Worm (Caenorhabditis elegans) whole organism, young adult: ENCODE data around the gene C10C5.3.

Experiments
- C06A6.2 ChIP-seq: fragments of 200-800 bp; sonication (Bioruptor generic); conservative IDR thresholded peaks from 2 replicates; pipeline ENCODE4 v1.3.6; 2022; ENCODE audit warnings: missing genetic modification characterization, missing compliant biosample characterization
- C17E4.6 ChIP-seq: fragments of 200-800 bp; sonication (Bioruptor generic); IDR thresholded peaks from 2 replicates; pipeline ENCODE4 v1.3.6; 2022; ENCODE audit warnings: missing genetic modification reagents, missing genetic modification characterization, missing compliant biosample characterization
- F10E7.11 ChIP-seq: sonication (generic microtip); optimal IDR thresholded peaks from 2 replicates; lab custom pipeline; 2017; ENCODE audit warnings: mild to moderate bottlenecking, missing genetic modification characterization, moderate library complexity, missing compliant biosample characterization
- F23B12.7 ChIP-seq: sonication (generic microtip); optimal IDR thresholded peaks from 2 replicates; lab custom pipeline; 2017; ENCODE audit warnings: missing genetic modification characterization, mild to moderate bottlenecking, missing compliant biosample characterization, antibody characterized with exemption, moderate library complexity; ENCODE audit not compliant: insufficient read depth
- F39B2.1 ChIP-seq: fragments of 200-800 bp; sonication (Bioruptor generic); IDR thresholded peaks from 2 replicates; pipeline ENCODE4 v1.3.6; 2022; ENCODE audit warnings: missing genetic modification reagents, missing genetic modification characterization, missing compliant biosample characterization
- F57A8.1 ChIP-seq: fragments of 200-800 bp; sonication (Bioruptor generic); optimal IDR thresholded peaks from 2 replicates; lab custom pipeline; 2018; ENCODE audit warnings: mild to moderate bottlenecking, missing genetic modification characterization, moderate library complexity, missing compliant biosample characterization
- K11D2.4 ChIP-seq: fragments of 200-800 bp; sonication (Bioruptor generic); IDR thresholded peaks from 2 replicates; pipeline ENCODE4 v1.3.6; 2022; ENCODE audit warnings: missing genetic modification reagents, missing genetic modification characterization, missing compliant biosample characterization
- Y53G8AR.9 ChIP-seq: fragments of 200-800 bp; sonication (Bioruptor generic); conservative IDR thresholded peaks from 2 replicates; pipeline ENCODE4 v1.3.6; 2022; ENCODE audit warnings: missing genetic modification reagents, missing genetic modification characterization, missing compliant biosample characterization
- Y56A3A.18 ChIP-seq: fragments of 200-800 bp; sonication (Bioruptor generic); IDR thresholded peaks from 2 replicates; pipeline ENCODE4 v1.3.6; 2022; ENCODE audit warnings: missing genetic modification reagents, missing genetic modification characterization, missing compliant biosample characterization
- Y67H2A.10 ChIP-seq: fragments of 200-800 bp; sonication (Bioruptor generic); conservative IDR thresholded peaks from 2 replicates; pipeline ENCODE4 v1.3.6; 2022; ENCODE audit warnings: missing genetic modification reagents, missing genetic modification characterization, missing compliant biosample characterization
- Y79H2A.3 ChIP-seq: fragments of 200-800 bp; sonication (Bioruptor generic); conservative IDR thresholded peaks from 2 replicates; pipeline ENCODE4 v1.3.6; 2022; ENCODE audit warnings: missing genetic modification reagents, missing genetic modification characterization, missing compliant biosample characterization
- atf-7 ChIP-seq: sonication (generic microtip); optimal IDR thresholded peaks from 2 replicates; lab custom pipeline; 2017; ENCODE audit warnings: mild to moderate bottlenecking, missing genetic modification characterization, missing compliant biosample characterization
- attf-5 ChIP-seq: fragments of 200-800 bp; sonication (Bioruptor generic); optimal IDR thresholded peaks from 2 replicates; lab custom pipeline; 2018; ENCODE audit warnings: mild to moderate bottlenecking, missing genetic modification characterization, missing compliant biosample characterization
- ccch-3 ChIP-seq: fragments of 200-800 bp; sonication (Bioruptor generic); optimal IDR thresholded peaks from 2 replicates; lab custom pipeline; 2018; ENCODE audit warnings: mild to moderate bottlenecking, missing genetic modification characterization, missing compliant biosample characterization
- cebp-1 ChIP-seq, 2 experiments: fragments of 200-800 bp in 1 of 2; sonication (Bioruptor generic) in 1 of 2; sonication (generic microtip) in 1 of 2; IDR thresholded peaks in 1 of 2; optimal IDR thresholded peaks in 1 of 2; 2 replicates each; pipeline versions ENCODE4 v1.3.6 to Lab custom; 2017 to 2022; ENCODE audit warnings: missing compliant biosample characterization in 2 of 2, missing genetic modification characterization in 2 of 2, mild to moderate bottlenecking in 1 of 2, missing genetic modification reagents in 1 of 2, moderate library complexity in 1 of 2
- ceh-100 ChIP-seq: fragments of 200-800 bp; sonication (Bioruptor generic); IDR thresholded peaks from 2 replicates; pipeline ENCODE4 v1.3.6; 2022; ENCODE audit warnings: missing genetic modification reagents, missing genetic modification characterization, missing compliant biosample characterization
- dox-1 ChIP-seq: fragments of 200-800 bp; sonication (Bioruptor generic); IDR thresholded peaks from 2 replicates; pipeline ENCODE4 v1.3.6; 2022; ENCODE audit warnings: missing genetic modification reagents, missing genetic modification characterization, missing compliant biosample characterization
- dpff-1 ChIP-seq: sonication (generic microtip); optimal IDR thresholded peaks from 2 replicates; lab custom pipeline; 2017; ENCODE audit warnings: mild to moderate bottlenecking, missing genetic modification characterization, missing compliant biosample characterization
- dpl-1 ChIP-seq: fragments of 150-350 bp; optimal IDR thresholded peaks from 2 replicates; lab custom pipeline; 2014; ENCODE audit warnings: missing biosample characterization, missing genetic modification reagents, missing genetic modification characterization
- efl-1 ChIP-seq: fragments of 150-350 bp; optimal IDR thresholded peaks from 2 replicates; lab custom pipeline; 2014; ENCODE audit warnings: missing biosample characterization, missing genetic modification reagents, missing genetic modification characterization
- egrh-3 ChIP-seq: fragments of 200-800 bp; sonication (Bioruptor generic); IDR thresholded peaks from 2 replicates; pipeline ENCODE4 v1.3.6; 2022; ENCODE audit warnings: missing genetic modification reagents, missing genetic modification characterization, missing compliant biosample characterization
- hlh-12 ChIP-seq: sonication (generic microtip); optimal IDR thresholded peaks from 2 replicates; lab custom pipeline; 2016; ENCODE audit warnings: missing genetic modification characterization, missing compliant biosample characterization
- hmg-1.2 ChIP-seq: fragments of 200-800 bp; sonication (Bioruptor generic); IDR thresholded peaks from 2 replicates; pipeline ENCODE4 v1.3.6; 2022; ENCODE audit warnings: missing genetic modification reagents, missing genetic modification characterization, missing compliant biosample characterization
- let-526 ChIP-seq: fragments of 200-800 bp; sonication (Bioruptor generic); IDR thresholded peaks from 2 replicates; pipeline ENCODE4 v1.3.6; 2022; ENCODE audit warnings: missing genetic modification reagents, missing genetic modification characterization, missing compliant biosample characterization
- lin-54 ChIP-seq: fragments of 200-800 bp; sonication (Bioruptor generic); optimal IDR thresholded peaks from 2 replicates; lab custom pipeline; 2018; ENCODE audit warnings: mild to moderate bottlenecking, missing genetic modification characterization, missing compliant biosample characterization
- mcd-1 ChIP-seq: fragments of 200-800 bp; sonication (Bioruptor generic); IDR thresholded peaks from 2 replicates; pipeline ENCODE4 v1.3.6; 2022; ENCODE audit warnings: missing genetic modification reagents, missing genetic modification characterization, missing compliant biosample characterization
- nhr-179 ChIP-seq: sonication (generic microtip); optimal IDR thresholded peaks from 2 replicates; lab custom pipeline; 2016; ENCODE audit warnings: mild to moderate bottlenecking, missing genetic modification characterization, missing compliant biosample characterization
- nhr-80 ChIP-seq: sonication (generic microtip); optimal IDR thresholded peaks from 2 replicates; lab custom pipeline; 2016; ENCODE audit warnings: missing genetic modification characterization, missing compliant biosample characterization
- pha-4 ChIP-seq: fragments of 150-350 bp; sonication (generic microtip); optimal IDR thresholded peaks from 2 replicates; lab custom pipeline; 2014; ENCODE audit warnings: missing biosample characterization, missing genetic modification reagents, missing genetic modification characterization
- rcor-1 ChIP-seq: fragments of 200-800 bp; sonication (Bioruptor generic); IDR thresholded peaks from 2 replicates; pipeline ENCODE4 v1.3.6; 2022; ENCODE audit warnings: missing genetic modification reagents, missing genetic modification characterization, missing compliant biosample characterization
- repo-1 ChIP-seq: sonication (generic microtip); optimal IDR thresholded peaks from 2 replicates; lab custom pipeline; 2017; ENCODE audit warnings: mild to moderate bottlenecking, missing genetic modification characterization, missing compliant biosample characterization
- sdz-38 ChIP-seq: sonication (generic microtip); optimal IDR thresholded peaks from 2 replicates; lab custom pipeline; 2016; ENCODE audit warnings: missing genotype, missing genetic modification characterization, missing compliant biosample characterization
- snpc-1.1 ChIP-seq: sonication (generic microtip); optimal IDR thresholded peaks from 2 replicates; lab custom pipeline; 2017; ENCODE audit warnings: missing genetic modification characterization, mild to moderate bottlenecking, missing compliant biosample characterization, antibody characterized with exemption, moderate library complexity, missing genotype, missing genetic modification reagents; ENCODE audit not compliant: insufficient read depth
- snpc-4 ChIP-seq, 5 experiments: fragments of 150-350 bp in 1 of 5; sonication (generic microtip) in 4 of 5; optimal IDR thresholded peaks; 2 replicates each; lab custom pipeline; 2014 to 2018; ENCODE audit warnings: missing genetic modification characterization in 5 of 5, missing biosample characterization in 3 of 5, antibody characterized with exemption in 2 of 5, mild to moderate bottlenecking in 2 of 5, missing compliant biosample characterization in 2 of 5, missing genotype in 2 of 5, moderate library complexity in 2 of 5, missing genetic modification reagents in 1 of 5
- somi-1 ChIP-seq: fragments of 200-800 bp; sonication (Bioruptor generic); optimal IDR thresholded peaks from 2 replicates; lab custom pipeline; 2018; ENCODE audit warnings: mild to moderate bottlenecking, missing genetic modification characterization, missing compliant biosample characterization
- tbx-9 ChIP-seq: sonication (generic microtip); optimal IDR thresholded peaks from 2 replicates; lab custom pipeline; 2016; ENCODE audit warnings: borderline replicate concordance, missing genetic modification characterization, inconsistent platforms, missing compliant biosample characterization
- unc-62 ChIP-seq: fragments of 150-350 bp; optimal IDR thresholded peaks from 2 replicates; lab custom pipeline; 2014; ENCODE audit warnings: missing biosample characterization, missing genetic modification reagents, missing genetic modification characterization
- xnd-1 ChIP-seq: sonication (generic microtip); optimal IDR thresholded peaks from 2 replicates; lab custom pipeline; 2016; ENCODE audit warnings: missing genotype, missing genetic modification reagents, missing genetic modification characterization, missing compliant biosample characterization
- zfh-2 ChIP-seq: fragments of 200-800 bp; sonication (Bioruptor generic); conservative IDR thresholded peaks from 2 replicates; pipeline ENCODE4 v1.3.6; 2022; ENCODE audit warnings: missing genetic modification reagents, missing genetic modification characterization, missing compliant biosample characterization
- ztf-6 ChIP-seq: fragments of 200-800 bp; sonication (Bioruptor generic); IDR thresholded peaks from 2 replicates; pipeline ENCODE4 v1.3.6; 2022; ENCODE audit warnings: missing genetic modification reagents, missing genetic modification characterization, missing compliant biosample characterization

Gene C10C5.3

DNA sequence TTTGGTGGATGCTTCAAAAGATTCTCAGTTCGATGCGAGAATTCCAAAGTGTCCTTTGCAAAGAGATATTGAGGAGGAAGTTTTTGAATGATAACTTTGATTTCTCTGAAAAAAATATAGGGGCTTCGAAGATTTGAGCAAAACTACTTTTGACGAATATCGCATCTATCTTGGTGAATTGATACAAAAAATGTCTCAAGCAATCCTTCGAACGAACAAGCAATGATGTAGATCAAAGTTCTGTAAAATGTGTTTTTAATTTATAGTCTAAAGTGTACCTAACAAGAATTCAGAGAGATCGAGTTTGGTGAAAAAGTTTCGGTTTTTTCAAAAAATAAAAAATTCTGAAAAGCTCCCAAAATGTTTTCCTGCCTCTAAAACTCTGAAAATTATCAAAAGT lies 22.6 kb downstream of the C10C5.3 start, which contains the start of gene F56D5.3:
TSS of gene F56D5.3 (plus strand) at position 301 of the 400 bp plus-strand sequence.
- TF ChIP-seq nhr-179 (tag; lab: Kevin White, UChicago) (no peak), F10E7.11 (no peak), ccch-3 (GFP tag; lab: Kevin White, UChicago) (no peak), K11D2.4 (GFP tag; lab: Robert Waterston, UW) (no peak), hmg-1.2 (GFP tag; lab: Robert Waterston, UW) (no peak), F23B12.7 (no peak), Y67H2A.10 (GFP tag; lab: Robert Waterston, UW) (no peak), F39B2.1 (GFP tag; lab: Robert Waterston, UW) (no peak), repo-1 (tag; lab: Kevin White, UChicago) (no peak), somi-1 (GFP tag; lab: Kevin White, UChicago) (no peak), hlh-12 (tag; lab: Kevin White, UChicago) (no peak), tbx-9 (tag; lab: Kevin White, UChicago) (no peak), rcor-1 (GFP tag; lab: Robert Waterston, UW) (no peak), snpc-1.1 (tag; lab: Kevin White, UChicago) (no peak), xnd-1 (no peak), zfh-2 (GFP tag; lab: Robert Waterston, UW) (no peak), cebp-1 (GFP tag; IDR thresholded peaks at IDR 0.05; lab: Robert Waterston, UW) (no peak), cebp-1 (tag; optimal IDR thresholded peaks at IDR 0.05; lab: Kevin White, UChicago) (no peak), mcd-1 (GFP tag; lab: Robert Waterston, UW) (no peak), F57A8.1 (GFP tag; lab: Kevin White, UChicago) (no peak)

ce11 chrIV:9398512-9398911 lies 23.9 kb downstream of the C10C5.3 start, which contains the start of gene F56D5.2:
TSS of gene F56D5.2 (minus strand) at chrIV:9398612.
- TF ChIP-seq attf-5 (GFP tag; lab: Kevin White, UChicago) = no peak
- no peak for TF ChIP-seq snpc-4 (GFP tag; optimal IDR thresholded peaks at IDR 0.05; lab: Kevin White, UChicago)
- TF ChIP-seq snpc-4 (tag; optimal IDR thresholded peaks at IDR 0.05; lab: Kevin White, UChicago) = no peak
- no peak for TF ChIP-seq dox-1 (GFP tag; lab: Robert Waterston, UW)
- no peak for TF ChIP-seq sdz-38 (tag; lab: Kevin White, UChicago)
- TF ChIP-seq atf-7 (tag; lab: Kevin White, UChicago) = no peak
- TF ChIP-seq C06A6.2 (GFP tag; lab: Robert Waterston, UW) = no peak

DNA sequence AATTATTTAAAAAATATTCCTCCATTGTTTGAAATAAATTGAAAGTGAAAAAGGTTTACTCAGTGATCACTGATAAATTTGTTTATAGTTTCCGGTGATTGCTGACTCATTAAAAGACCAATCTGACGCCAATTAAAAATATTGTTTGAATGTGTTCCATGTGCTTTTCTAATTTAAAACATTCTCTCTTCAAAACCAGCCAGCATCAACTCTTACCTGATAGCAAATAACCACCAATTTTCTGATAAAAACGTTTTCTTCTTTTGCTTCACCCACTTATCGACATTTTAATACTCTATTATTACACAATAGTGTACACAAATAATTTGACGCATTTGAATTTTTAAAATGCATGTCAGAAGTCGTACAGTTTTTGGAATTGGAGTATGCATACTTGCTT lies 27.1 kb downstream of the C10C5.3 start, which contains the start of gene F56D5.6:
TSS of gene F56D5.6 (plus strand) at position 208 of the 400 bp plus-strand sequence.
- TF ChIP-seq Y79H2A.3 (GFP tag; lab: Robert Waterston, UW) = no peak
- peak; percentile 66 for TF ChIP-seq nhr-80 (tag; lab: Kevin White, UChicago)

ce11 chrIV:9403761-9404420 lies 29.3 kb downstream of the C10C5.3 start:
- TF ChIP-seq Y56A3A.18 (GFP tag; lab: Robert Waterston, UW) (0 out of 2 replicates have a peak, but pooled peaks have one; percentile 19), let-526 (GFP tag; lab: Robert Waterston, UW) (no peak), zfh-2 (GFP tag; lab: Robert Waterston, UW) (peak; percentile 58; the same call in 1 of the 2 replicates), C17E4.6 (no peak), K11D2.4 (GFP tag; lab: Robert Waterston, UW) (0 out of 2 replicates have a peak, but pooled peaks have one; percentile 10), Y53G8AR.9 (GFP tag; lab: Robert Waterston, UW) (no peak), lin-54 (GFP tag; lab: Kevin White, UChicago) (peak; percentile 84), pha-4 (no peak), ztf-6 (no peak), efl-1 (GFP tag; lab: Kevin White, UChicago) (peak; percentile 60), unc-62 (no peak), snpc-1.1 (tag; lab: Kevin White, UChicago) (no peak), dpff-1 (no peak), egrh-3 (GFP tag; lab: Robert Waterston, UW) (no peak), mcd-1 (GFP tag; lab: Robert Waterston, UW) (peak; percentile 96), dpl-1 (peak; percentile 29), ceh-100 (no peak), nhr-179 (tag; lab: Kevin White, UChicago) (no peak), tbx-9 (tag; lab: Kevin White, UChicago) (no peak)
